Worm (Caenorhabditis elegans) whole organism, L4 larva: ENCODE data around the gene W04G3.10.

Experiments used
- F26F4.8 ChIP-seq: fragments of 200-800 bp; sonication (Bioruptor generic); conservative IDR thresholded peaks from 2 replicates; pipeline ENCODE4 v1.3.6; 2022; ENCODE audit warnings: missing genetic modification characterization, missing compliant biosample characterization
- F37D6.2 ChIP-seq: sonication (generic microtip); optimal IDR thresholded peaks from 2 replicates; lab custom pipeline; 2016; ENCODE audit warnings: mild to moderate bottlenecking, missing genetic modification characterization, missing compliant biosample characterization
- R02D3.7 ChIP-seq: fragments of 150-350 bp; sonication (generic microtip); optimal IDR thresholded peaks from 3 replicates; lab custom pipeline; 2014; ENCODE audit warnings: missing biosample characterization, missing genetic modification characterization
- T20F7.1 ChIP-seq: fragments of 200-800 bp; sonication (Bioruptor generic); optimal IDR thresholded peaks from 2 replicates; lab custom pipeline; 2018; ENCODE audit warnings: mild to moderate bottlenecking, missing genetic modification characterization, missing compliant biosample characterization
- T26A8.4 ChIP-seq: fragments of 200-800 bp; sonication (Bioruptor generic); IDR thresholded peaks from 2 replicates; pipeline ENCODE4 v1.3.6; 2022; ENCODE audit warnings: missing genetic modification characterization, missing compliant biosample characterization
- Y105C5A.15 ChIP-seq: fragments of 200-800 bp; sonication (Bioruptor generic); IDR thresholded peaks from 2 replicates; pipeline ENCODE4 v1.3.6; 2022; ENCODE audit warnings: missing genetic modification characterization, missing compliant biosample characterization
- Y48G9A.11 ChIP-seq: fragments of 200-800 bp; sonication (Bioruptor generic); IDR thresholded peaks from 2 replicates; pipeline ENCODE4 v1.3.6; 2022; ENCODE audit warnings: missing genetic modification reagents, missing genetic modification characterization, missing compliant biosample characterization
- ZK546.5 ChIP-seq, 2 experiments: sonication (generic microtip); optimal IDR thresholded peaks; 2 replicates each; lab custom pipeline; 2017; ENCODE audit warnings: missing biosample characterization in 2 of 2, missing genetic modification characterization in 2 of 2
- aha-1 ChIP-seq: fragments of 150-350 bp; peaks from one replicate; lab custom pipeline; 2014; ENCODE audit warnings: missing biosample characterization, missing genetic modification characterization
- aly-2 ChIP-seq: sonication (generic microtip); optimal IDR thresholded peaks from 2 replicates; lab custom pipeline; 2018; ENCODE audit warnings: missing biosample characterization, missing genetic modification characterization
- attf-4 ChIP-seq: sonication (generic microtip); optimal IDR thresholded peaks from 3 replicates; lab custom pipeline; 2017; ENCODE audit warnings: missing biosample characterization, missing genetic modification characterization
- ceh-28 ChIP-seq: fragments of 150-350 bp; optimal IDR thresholded peaks from 2 replicates; lab custom pipeline; 2014; ENCODE audit warnings: missing biosample characterization, missing genetic modification reagents, missing genetic modification characterization
- ceh-44 ChIP-seq: fragments of 200-800 bp; sonication (Bioruptor generic); IDR thresholded peaks from 2 replicates; pipeline ENCODE4 v1.3.6; 2022; ENCODE audit warnings: missing genetic modification reagents, missing genetic modification characterization, missing compliant biosample characterization
- cey-2 ChIP-seq: sonication (generic microtip); optimal IDR thresholded peaks from 3 replicates; lab custom pipeline; 2017; ENCODE audit warnings: missing genetic modification characterization, mild to moderate bottlenecking, missing compliant biosample characterization, antibody characterized with exemption, borderline replicate concordance; ENCODE audit not compliant: insufficient read depth
- daf-16 ChIP-seq, 3 experiments: sonication (generic microtip); optimal IDR thresholded peaks; 2 replicates each; lab custom pipeline; 2016 to 2017; ENCODE audit warnings: missing genetic modification characterization in 3 of 3, missing genetic modification reagents in 3 of 3, mild to moderate bottlenecking in 2 of 3, missing compliant biosample characterization in 2 of 3, missing biosample characterization in 1 of 3, moderate library complexity in 1 of 3
- daf-19 ChIP-seq: fragments of 200-800 bp; sonication (Bioruptor generic); conservative IDR thresholded peaks from 2 replicates; pipeline ENCODE4 v1.3.6; 2022; ENCODE audit warnings: missing genetic modification characterization, missing compliant biosample characterization
- dmd-6 ChIP-seq: fragments of 200-800 bp; sonication (Bioruptor generic); IDR thresholded peaks from 2 replicates; pipeline ENCODE4 v1.3.6; 2022; ENCODE audit warnings: missing genetic modification reagents, missing genetic modification characterization, missing compliant biosample characterization
- dve-1 ChIP-seq: sonication (generic microtip); optimal IDR thresholded peaks from 2 replicates; lab custom pipeline; 2017; ENCODE audit warnings: antibody characterized with exemption, mild to moderate bottlenecking, missing genetic modification characterization, missing compliant biosample characterization; ENCODE audit not compliant: insufficient read depth
- fos-1 ChIP-seq: fragments of 150-350 bp; optimal IDR thresholded peaks from 2 replicates; lab custom pipeline; 2014; ENCODE audit warnings: missing biosample characterization, missing genetic modification characterization
- lin-1 ChIP-seq: fragments of 200-800 bp; sonication (Bioruptor generic); IDR thresholded peaks from 2 replicates; pipeline ENCODE4 v1.3.6; 2022; ENCODE audit warnings: missing genetic modification reagents, missing genetic modification characterization, missing compliant biosample characterization
- lin-13 ChIP-seq: fragments of 150-350 bp; optimal IDR thresholded peaks from 2 replicates; lab custom pipeline; 2014; ENCODE audit warnings: missing biosample characterization, missing genetic modification reagents, missing genetic modification characterization
- lin-15B ChIP-seq: fragments of 150-350 bp; sonication (generic microtip); optimal IDR thresholded peaks from 3 replicates; lab custom pipeline; 2014; ENCODE audit warnings: missing biosample characterization, missing genetic modification characterization
- lin-29 ChIP-seq: fragments of 200-800 bp; sonication (Bioruptor generic); IDR thresholded peaks from 2 replicates; pipeline ENCODE4 v1.3.6; 2022; ENCODE audit warnings: missing genetic modification reagents, missing genetic modification characterization, missing compliant biosample characterization
- lin-38 ChIP-seq: fragments of 200-800 bp; sonication (Bioruptor generic); IDR thresholded peaks from 2 replicates; pipeline ENCODE4 v1.3.6; 2022; ENCODE audit warnings: missing genetic modification reagents, missing genetic modification characterization, missing compliant biosample characterization
- lin-39 ChIP-seq: fragments of 150-350 bp; optimal IDR thresholded peaks from 2 replicates; lab custom pipeline; 2014; ENCODE audit warnings: missing biosample characterization, missing genetic modification reagents, missing genetic modification characterization
- madf-5 ChIP-seq, 2 experiments: fragments of 200-800 bp; sonication (Bioruptor generic); IDR thresholded peaks; 2 replicates each; pipeline ENCODE4 v1.3.6; 2022; ENCODE audit warnings: missing compliant biosample characterization in 2 of 2, missing genetic modification characterization in 2 of 2
- madf-9 ChIP-seq: fragments of 200-800 bp; sonication (Bioruptor generic); conservative IDR thresholded peaks from 2 replicates; pipeline ENCODE4 v1.3.6; 2022; ENCODE audit warnings: missing genetic modification reagents, missing genetic modification characterization, missing compliant biosample characterization
- mdl-1 ChIP-seq, 2 experiments: fragments of 150-350 bp in 1 of 2; sonication (generic microtip) in 1 of 2; optimal IDR thresholded peaks; 2 replicates each; lab custom pipeline; 2014 to 2017; ENCODE audit warnings: missing biosample characterization in 2 of 2, missing genetic modification characterization in 2 of 2
- mdt-29 ChIP-seq: fragments of 200-800 bp; sonication (Bioruptor generic); IDR thresholded peaks from 2 replicates; pipeline ENCODE4 v1.3.6; 2022; ENCODE audit warnings: missing genetic modification reagents, missing genetic modification characterization, missing compliant biosample characterization
- mep-1 ChIP-seq: fragments of 150-350 bp; sonication (generic microtip); optimal IDR thresholded peaks from 3 replicates; lab custom pipeline; 2014; ENCODE audit warnings: missing biosample characterization, missing genetic modification characterization
- mes-2 ChIP-seq: sonication (generic microtip); optimal IDR thresholded peaks from 2 replicates; lab custom pipeline; 2016; ENCODE audit warnings: missing genotype, mild to moderate bottlenecking, missing genetic modification characterization, missing compliant biosample characterization; ENCODE audit not compliant: poor library complexity, severe bottlenecking
- mxl-3 ChIP-seq: fragments of 200-800 bp; sonication (Bioruptor generic); optimal IDR thresholded peaks from 2 replicates; lab custom pipeline; 2018; ENCODE audit warnings: mild to moderate bottlenecking, missing genetic modification characterization, missing compliant biosample characterization
- nhr-25 ChIP-seq: sonication (generic microtip); optimal IDR thresholded peaks from 2 replicates; lab custom pipeline; 2017; ENCODE audit warnings: missing genetic modification characterization, mild to moderate bottlenecking, missing compliant biosample characterization, antibody characterized with exemption, moderate library complexity, borderline replicate concordance; ENCODE audit not compliant: insufficient read depth
- nhr-28 ChIP-seq: fragments of 150-350 bp; optimal IDR thresholded peaks from 2 replicates; lab custom pipeline; 2014; ENCODE audit warnings: missing biosample characterization, missing genetic modification characterization
- nhr-48 ChIP-seq: sonication (generic microtip); optimal IDR thresholded peaks from 2 replicates; lab custom pipeline; 2016; ENCODE audit warnings: mild to moderate bottlenecking, missing genetic modification characterization, missing compliant biosample characterization
- nhr-76 ChIP-seq: fragments of 150-350 bp; optimal IDR thresholded peaks from 2 replicates; lab custom pipeline; 2014; ENCODE audit warnings: missing biosample characterization, missing genetic modification characterization
- nhr-77 ChIP-seq: fragments of 150-350 bp; optimal IDR thresholded peaks from 2 replicates; lab custom pipeline; 2014; ENCODE audit warnings: missing biosample characterization, missing genetic modification characterization
- pha-4 ChIP-seq, 2 experiments: fragments of 150-350 bp in 1 of 2; fragments of 200-800 bp in 1 of 2; sonication (Bioruptor generic) in 1 of 2; IDR thresholded peaks in 1 of 2; optimal IDR thresholded peaks in 1 of 2; 2 replicates each; pipeline versions ENCODE4 v1.3.6 to Lab custom; 2014 to 2022; ENCODE audit warnings: missing genetic modification characterization in 2 of 2, missing genetic modification reagents in 2 of 2, missing biosample characterization in 1 of 2, missing compliant biosample characterization in 1 of 2
- pqm-1 ChIP-seq: sonication (generic microtip); optimal IDR thresholded peaks from 2 replicates; lab custom pipeline; 2017; ENCODE audit warnings: missing biosample characterization, missing genetic modification characterization
- rbr-2 ChIP-seq: sonication (generic microtip); optimal IDR thresholded peaks from 2 replicates; lab custom pipeline; 2016; ENCODE audit warnings: missing genotype, missing genetic modification characterization, missing compliant biosample characterization
- unc-39 ChIP-seq: sonication (generic microtip); optimal IDR thresholded peaks from 2 replicates; lab custom pipeline; 2017; ENCODE audit warnings: missing biosample characterization, missing genetic modification characterization
- unc-62 ChIP-seq, 3 experiments: fragments of 150-350 bp in 1 of 3; sonication (generic microtip); optimal IDR thresholded peaks in 2 of 3; peaks in 1 of 3; 1 replicate in 1 of 3; 2 replicates in 2 of 3; lab custom pipeline; 2014 to 2017; ENCODE audit warnings: missing biosample characterization in 3 of 3, missing genetic modification characterization in 3 of 3, missing genetic modification reagents in 3 of 3, missing genotype in 1 of 3
- zag-1 ChIP-seq: fragments of 150-350 bp; optimal IDR thresholded peaks from 2 replicates; lab custom pipeline; 2014; ENCODE audit warnings: missing biosample characterization, missing genetic modification characterization
- zip-2 ChIP-seq: fragments of 150-350 bp; optimal IDR thresholded peaks from 2 replicates; lab custom pipeline; 2014; ENCODE audit warnings: missing biosample characterization, missing genetic modification characterization
- ztf-11 ChIP-seq: fragments of 150-350 bp; optimal IDR thresholded peaks from 2 replicates; lab custom pipeline; 2014; ENCODE audit warnings: missing biosample characterization, missing genetic modification characterization
- ztf-7 ChIP-seq: fragments of 150-350 bp; optimal IDR thresholded peaks from 2 replicates; lab custom pipeline; 2014; ENCODE audit warnings: missing biosample characterization, missing genetic modification characterization

Gene W04G3.10

ce11 chrX:11038221-11038620 lies 39.8 kb downstream of the W04G3.10 start:
- TF ChIP-seq T26A8.4 (GFP tag; lab: Robert Waterston, UW) (no peak), zip-2 (no peak), R02D3.7 (no peak), madf-5 (GFP tag; IDR thresholded peaks at IDR 0.05; lab: Robert Waterston, UW) (no peak), attf-4 (tag; lab: Kevin White, UChicago) (no peak), unc-62 (GFP tag; optimal IDR thresholded peaks at IDR 0.05 in 1 of 2; lab: Kevin White, UChicago) (peak in 1 of 2 experiments; percentile 50), unc-62 (tag; optimal IDR thresholded peaks at IDR 0.05; lab: Kevin White, UChicago) (no peak), ZK546.5 (tag; optimal IDR thresholded peaks at IDR 0.05; lab: Kevin White, UChicago) (no peak)
- TF ChIP-seq, all 104 proteins: peak for 1

- TF ChIP-seq mdt-29 (GFP tag; lab: Robert Waterston, UW), result no peak
- peak; percentile 74 for TF ChIP-seq aha-1 (tag; lab: Kevin White, UChicago)
- TF ChIP-seq ceh-28 (tag; lab: Kevin White, UChicago), result peak; percentile 14
- no peak for TF ChIP-seq fos-1 (tag; lab: Kevin White, UChicago)
- TF ChIP-seq nhr-48, result peak; percentile 42
- TF ChIP-seq cey-2 (tag; lab: Kevin White, UChicago), result no peak
- no peak for TF ChIP-seq ztf-11 (tag; lab: Kevin White, UChicago)
- no peak for TF ChIP-seq rbr-2 (tag; lab: Kevin White, UChicago)
- TF ChIP-seq F26F4.8, result no peak
- TF ChIP-seq lin-13 (GFP tag; lab: Kevin White, UChicago), result no peak
- TF ChIP-seq lin-15B (tag; lab: Kevin White, UChicago), result no peak
- no peak for TF ChIP-seq lin-38 (GFP tag; lab: Robert Waterston, UW)
- no peak for TF ChIP-seq mep-1
- no peak for TF ChIP-seq nhr-77
- no peak for TF ChIP-seq nhr-25 (tag; lab: Kevin White, UChicago)
- TF ChIP-seq lin-39 (tag; lab: Kevin White, UChicago), result no peak
- peak; percentile 54 for TF ChIP-seq dmd-6 (GFP tag; lab: Robert Waterston, UW)
- TF ChIP-seq T20F7.1, result no peak
- no peak for TF ChIP-seq Y48G9A.11
- TF ChIP-seq dve-1 (tag; lab: Kevin White, UChicago), result peak; percentile 39
- peak; percentile 11 for TF ChIP-seq mxl-3
- no peak for TF ChIP-seq daf-16 (GFP tag; optimal IDR thresholded peaks at IDR 0.05; lab: Kevin White, UChicago)
- TF ChIP-seq daf-16 (tag; optimal IDR thresholded peaks at IDR 0.05; lab: Kevin White, UChicago), result peak; percentile 85
- TF ChIP-seq unc-62 (GFP tag; optimal IDR thresholded peaks at IDR 0.05 in 1 of 2; lab: Kevin White, UChicago), result no peak
- no peak for TF ChIP-seq unc-62 (tag; optimal IDR thresholded peaks at IDR 0.05; lab: Kevin White, UChicago)
- TF ChIP-seq pqm-1 (tag; lab: Kevin White, UChicago), result peak; percentile 80
- TF ChIP-seq pha-4 (GFP tag; IDR thresholded peaks at IDR 0.05; lab: Robert Waterston, UW), result no peak
- TF ChIP-seq pha-4 (tag; optimal IDR thresholded peaks at IDR 0.05; lab: Kevin White, UChicago), result no peak
- no peak for TF ChIP-seq Y105C5A.15 (GFP tag; lab: Robert Waterston, UW)
- no peak for TF ChIP-seq unc-39 (tag; lab: Kevin White, UChicago)
- no peak for TF ChIP-seq zag-1 (tag; lab: Kevin White, UChicago)
- no peak for TF ChIP-seq madf-9 (GFP tag; lab: Robert Waterston, UW)
- TF ChIP-seq daf-19 (GFP tag; lab: Robert Waterston, UW), result no peak
- no peak for TF ChIP-seq lin-1
- no peak for TF ChIP-seq aly-2 (tag; lab: Kevin White, UChicago)
- TF ChIP-seq ztf-7 (tag; lab: Kevin White, UChicago), result no peak
- peak; percentile 49 for TF ChIP-seq mes-2 (tag; lab: Kevin White, UChicago)
- peak in 1 of 2 experiments; percentile 11 for TF ChIP-seq mdl-1 (tag; optimal IDR thresholded peaks at IDR 0.05; lab: Kevin White, UChicago)
- no peak for TF ChIP-seq ceh-44 (GFP tag; lab: Robert Waterston, UW)
- peak; percentile 3 for TF ChIP-seq nhr-28 (tag; lab: Kevin White, UChicago)
- TF ChIP-seq F37D6.2, result no peak
- no peak for TF ChIP-seq nhr-76 (tag; lab: Kevin White, UChicago)
- TF ChIP-seq lin-29, result no peak
These were observed 41.6 kb downstream of the W04G3.10 start for ce11 chrX:11036114-11037087.
